Worm (Caenorhabditis elegans): ENCODE results near the gene C23F12.3.

- TF ChIP-seq unc-130 (GFP tag; optimal IDR thresholded peaks at IDR 0.05) (peak; percentile 6), snpc-4 (tag; optimal IDR thresholded peaks at IDR 0.05) (no peak), ama-1 (optimal IDR thresholded peaks at IDR 0.05) (no peak), nhr-102 (tag; optimal IDR thresholded peaks at IDR 0.05) (peak; percentile 67), jun-1 (tag; optimal IDR thresholded peaks at IDR 0.05) (no peak), unc-39 (tag; optimal IDR thresholded peaks at IDR 0.05) (no peak), nhr-76 (tag; optimal IDR thresholded peaks at IDR 0.05) (no peak), F10B5.3 (tag; optimal IDR thresholded peaks at IDR 0.05) (peak; percentile 17), T26A8.4 (GFP tag; IDR thresholded peaks at IDR 0.05) (peak; percentile 75; the same call in 1 of the 2 replicates), ztf-11 (tag; optimal IDR thresholded peaks at IDR 0.05) (no peak), egl-27 (tag; optimal IDR thresholded peaks at IDR 0.05) (no peak), lin-13 (GFP tag; optimal IDR thresholded peaks at IDR 0.05) (peak; percentile 1), nhr-237 (tag; optimal IDR thresholded peaks at IDR 0.05) (no peak), lin-39 (tag; optimal IDR thresholded peaks at IDR 0.05) (no peak)
Measured at ce11 chrX:9372987-9373386, 18.5 kb upstream of the C23F12.3 start.
